Fruit fly (Drosophila melanogaster) whole organism, embryonic: Measurements from ENCODE around the gene CG9643.
A peak's percentile ranks its signal among the peaks of the same experiment; 100 is the strongest.

Experiments
- Abd-B ChIP-seq: fragments of 200-800 bp; sonication (Bioruptor generic); optimal IDR thresholded peaks from 2 replicates; lab custom pipeline; 2018; ENCODE audit warnings: missing biosample characterization, mild to moderate bottlenecking, missing genetic modification characterization, moderate library complexity
- Adf1 ChIP-seq: fragments of 200-800 bp; sonication (Bioruptor generic); IDR thresholded peaks from 2 replicates; pipeline ENCODE4 v1.3.6; 2022; ENCODE audit warnings: missing biosample characterization, missing genetic modification characterization
- Antp ChIP-seq: fragments of 200-800 bp; sonication (Bioruptor generic); optimal IDR thresholded peaks from 3 replicates; lab custom pipeline; 2016; ENCODE audit warnings: missing biosample characterization, missing genetic modification characterization
- Bteb2 ChIP-seq: fragments of 200-800 bp; sonication (Bioruptor generic); optimal IDR thresholded peaks from 2 replicates; lab custom pipeline; 2016; ENCODE audit warnings: missing biosample characterization, missing genetic modification characterization
- CG10274 ChIP-seq: fragments of 200-800 bp; sonication (Bioruptor generic); optimal IDR thresholded peaks from 3 replicates; lab custom pipeline; 2017; ENCODE audit warnings: missing biosample characterization, mild to moderate bottlenecking, missing genetic modification characterization
- CG11695 ChIP-seq: fragments of 200-800 bp; sonication (Bioruptor generic); IDR thresholded peaks from 3 replicates; pipeline ENCODE4 v1.3.6; 2022; ENCODE audit warnings: missing biosample characterization, missing genetic modification characterization
- CG11696 ChIP-seq: fragments of 200-800 bp; sonication (Bioruptor generic); IDR thresholded peaks from 2 replicates; pipeline ENCODE4 v1.3.6; 2022; ENCODE audit warnings: missing biosample characterization, missing genetic modification characterization
- CG12155 ChIP-seq: fragments of 200-800 bp; sonication (Bioruptor generic); optimal IDR thresholded peaks from 3 replicates; lab custom pipeline; 2016; ENCODE audit warnings: missing biosample characterization, missing genetic modification characterization
- CG12769 ChIP-seq: fragments of 200-800 bp; sonication (Bioruptor generic); optimal IDR thresholded peaks from 2 replicates; lab custom pipeline; 2019; ENCODE audit warnings: missing biosample characterization, mild to moderate bottlenecking, missing genetic modification characterization, moderate library complexity
- CG13775 ChIP-seq: fragments of 200-800 bp; sonication (Bioruptor generic); optimal IDR thresholded peaks from 3 replicates; lab custom pipeline; 2017; ENCODE audit warnings: missing biosample characterization, mild to moderate bottlenecking, missing genetic modification characterization
- CG16779 ChIP-seq: fragments of 200-800 bp; sonication (Bioruptor generic); IDR thresholded peaks from 2 replicates; pipeline ENCODE4 v1.3.6; 2022; ENCODE audit warnings: missing biosample characterization, missing genetic modification characterization
- CG16863 ChIP-seq: fragments of 200-800 bp; sonication (Bioruptor generic); optimal IDR thresholded peaks from 3 replicates; lab custom pipeline; 2016; ENCODE audit warnings: missing biosample characterization, missing genetic modification characterization
- CG17612 ChIP-seq: fragments of 200-800 bp; sonication (Bioruptor generic); IDR thresholded peaks from 2 replicates; pipeline ENCODE4 v1.3.6; 2022; ENCODE audit warnings: missing biosample characterization, missing genetic modification characterization
- CG31365 ChIP-seq: fragments of 200-800 bp; sonication (Bioruptor generic); optimal IDR thresholded peaks from 2 replicates; lab custom pipeline; 2018; ENCODE audit warnings: missing biosample characterization, mild to moderate bottlenecking, missing genetic modification characterization
- CG3838 ChIP-seq: fragments of 200-800 bp; sonication (Bioruptor generic); optimal IDR thresholded peaks from 3 replicates; lab custom pipeline; 2016; ENCODE audit warnings: missing biosample characterization, missing genetic modification characterization
- CG42726 ChIP-seq: fragments of 200-800 bp; sonication (Bioruptor generic); IDR thresholded peaks from 2 replicates; pipeline ENCODE4 v1.3.6; 2022; ENCODE audit warnings: missing biosample characterization, missing genetic modification characterization; ENCODE audit not compliant: partially characterized antibody
- CG5245 ChIP-seq: fragments of 200-800 bp; sonication (Bioruptor generic); optimal IDR thresholded peaks from 3 replicates; lab custom pipeline; 2016; ENCODE audit warnings: missing biosample characterization, missing genetic modification characterization
- CG6254 ChIP-seq: fragments of 200-800 bp; sonication (Bioruptor generic); optimal IDR thresholded peaks from 3 replicates; lab custom pipeline; 2017; ENCODE audit warnings: mild to moderate bottlenecking, missing biosample characterization, missing genetic modification reagents, missing genetic modification characterization
- CG7928 ChIP-seq: fragments of 200-800 bp; sonication (Bioruptor generic); optimal IDR thresholded peaks from 2 replicates; lab custom pipeline; 2017; ENCODE audit warnings: missing biosample characterization, mild to moderate bottlenecking, missing genetic modification characterization
- Dbx ChIP-seq: fragments of 200-800 bp; sonication (Bioruptor generic); IDR thresholded peaks from 3 replicates; pipeline ENCODE4 v1.3.6; 2022; ENCODE audit warnings: missing biosample characterization, missing genetic modification characterization
- Fer1 ChIP-seq: fragments of 200-800 bp; sonication (Bioruptor generic); optimal IDR thresholded peaks from 2 replicates; lab custom pipeline; 2017; ENCODE audit warnings: missing biosample characterization, mild to moderate bottlenecking, missing genetic modification characterization
- H2.0 ChIP-seq: fragments of 200-800 bp; sonication (Bioruptor generic); IDR thresholded peaks from 2 replicates; pipeline ENCODE4 v1.3.6; 2022; ENCODE audit warnings: missing biosample characterization, missing genetic modification characterization
- HLH54F ChIP-seq: fragments of 200-800 bp; sonication (Bioruptor generic); optimal IDR thresholded peaks from 3 replicates; lab custom pipeline; 2016; ENCODE audit warnings: missing biosample characterization, missing genetic modification characterization
- Hmr ChIP-seq: fragments of 200-800 bp; sonication (Bioruptor generic); optimal IDR thresholded peaks from 3 replicates; lab custom pipeline; 2017; ENCODE audit warnings: mild to moderate bottlenecking, missing biosample characterization, missing genetic modification reagents, missing genetic modification characterization
- Lhr ChIP-seq: fragments of 200-800 bp; sonication (Bioruptor generic); optimal IDR thresholded peaks from 3 replicates; lab custom pipeline; 2017; ENCODE audit warnings: mild to moderate bottlenecking, missing biosample characterization, missing genetic modification reagents, missing genetic modification characterization
- Nf-YA ChIP-seq: fragments of 200-800 bp; sonication (Bioruptor generic); IDR thresholded peaks from 2 replicates; pipeline ENCODE4 v1.3.6; 2022; ENCODE audit warnings: missing biosample characterization, missing genetic modification characterization
- Nf-YC ChIP-seq: fragments of 200-800 bp; optimal IDR thresholded peaks from 3 replicates; lab custom pipeline; 2019; ENCODE audit warnings: missing biosample characterization, mild to moderate bottlenecking, missing genetic modification characterization, moderate library complexity
- NfI ChIP-seq: fragments of 200-800 bp; sonication (Bioruptor generic); optimal IDR thresholded peaks from 3 replicates; lab custom pipeline; 2018; ENCODE audit warnings: missing biosample characterization, mild to moderate bottlenecking, missing genetic modification characterization, moderate library complexity
- Sry-β ChIP-seq: fragments of 200-800 bp; sonication (Bioruptor generic); optimal IDR thresholded peaks from 2 replicates; lab custom pipeline; 2018; ENCODE audit warnings: missing biosample characterization, mild to moderate bottlenecking, missing genetic modification characterization, moderate library complexity
- ara ChIP-seq: fragments of 200-800 bp; sonication (Bioruptor generic); IDR thresholded peaks from 2 replicates; pipeline ENCODE4 v1.3.6; 2022; ENCODE audit warnings: missing biosample characterization, missing genetic modification characterization
- bigmax ChIP-seq: fragments of 200-800 bp; sonication (Bioruptor generic); optimal IDR thresholded peaks from 2 replicates; lab custom pipeline; 2018; ENCODE audit warnings: missing biosample characterization, mild to moderate bottlenecking, missing genetic modification characterization
- cato ChIP-seq: fragments of 200-800 bp; sonication (Bioruptor generic); optimal IDR thresholded peaks from 2 replicates; lab custom pipeline; 2016; ENCODE audit warnings: missing biosample characterization, missing genetic modification characterization, borderline replicate concordance
- chinmo ChIP-seq: fragments of 200-800 bp; sonication (Bioruptor generic); IDR thresholded peaks from 4 replicates; pipeline ENCODE4 v1.3.6; 2022; ENCODE audit warnings: missing biosample characterization, missing genetic modification characterization; ENCODE audit not compliant: partially characterized antibody
- chm ChIP-seq: fragments of 200-800 bp; sonication (Bioruptor generic); IDR thresholded peaks from 2 replicates; pipeline ENCODE4 v1.3.6; 2022; ENCODE audit warnings: missing biosample characterization, missing genetic modification characterization
- crp ChIP-seq, 2 experiments: fragments of 200-800 bp; sonication (Bioruptor generic); optimal IDR thresholded peaks; 2 replicates in 1 of 2; 3 replicates in 1 of 2; lab custom pipeline; 2017; ENCODE audit warnings: missing biosample characterization in 2 of 2, missing genetic modification characterization in 2 of 2, mild to moderate bottlenecking in 1 of 2, moderate library complexity in 1 of 2
- dati ChIP-seq: fragments of 200-800 bp; sonication (Bioruptor generic); IDR thresholded peaks from 2 replicates; pipeline ENCODE4 v1.3.6; 2022; ENCODE audit warnings: missing biosample characterization, missing genetic modification characterization
- fd3F ChIP-seq: fragments of 200-800 bp; sonication (Bioruptor generic); optimal IDR thresholded peaks from 2 replicates; lab custom pipeline; 2018; ENCODE audit warnings: missing biosample characterization, mild to moderate bottlenecking, missing genetic modification characterization, moderate library complexity
- fru ChIP-seq: fragments of >200 bp; optimal IDR thresholded peaks from 2 replicates; lab custom pipeline; 2017
- grau ChIP-seq: fragments of 200-800 bp; optimal IDR thresholded peaks from 3 replicates; lab custom pipeline; 2019; ENCODE audit warnings: missing biosample characterization, mild to moderate bottlenecking, missing genetic modification characterization, moderate library complexity
- inv ChIP-seq: fragments of 200-800 bp; sonication (Bioruptor generic); IDR thresholded peaks from 2 replicates; pipeline ENCODE4 v1.3.6; 2022; ENCODE audit warnings: missing biosample characterization, missing genetic modification characterization; ENCODE audit not compliant: partially characterized antibody
- kay ChIP-seq: fragments of 200-800 bp; sonication (Bioruptor generic); optimal IDR thresholded peaks from 2 replicates; lab custom pipeline; 2016; ENCODE audit warnings: missing biosample characterization, missing genetic modification characterization
- nau ChIP-seq: fragments of 200-800 bp; sonication (Bioruptor generic); optimal IDR thresholded peaks from 3 replicates; lab custom pipeline; 2017; ENCODE audit warnings: missing biosample characterization, mild to moderate bottlenecking, missing genetic modification characterization, missing genetic modification reagents
- nom ChIP-seq: fragments of 200-800 bp; sonication (Bioruptor generic); optimal IDR thresholded peaks from 2 replicates; lab custom pipeline; 2017; ENCODE audit warnings: missing biosample characterization, missing genetic modification characterization, mild to moderate bottlenecking, moderate library complexity, missing genetic modification reagents
- pnt ChIP-seq: fragments of 200-800 bp; sonication (Bioruptor generic); optimal IDR thresholded peaks from 3 replicates; lab custom pipeline; 2016; ENCODE audit warnings: missing biosample characterization, missing genetic modification characterization
- pum ChIP-seq: fragments of 200-800 bp; sonication (Bioruptor generic); optimal IDR thresholded peaks from 2 replicates; lab custom pipeline; 2016; ENCODE audit warnings: missing biosample characterization, missing genetic modification characterization
- ranshi ChIP-seq: fragments of 200-800 bp; sonication (Bioruptor generic); IDR thresholded peaks from 2 replicates; pipeline ENCODE4 v1.3.6; 2022; ENCODE audit warnings: missing biosample characterization, missing genetic modification characterization
- sc ChIP-seq, 3 experiments: fragments of >200 bp in 2 of 3; fragments of 200-800 bp in 1 of 3; sonication (Bioruptor generic) in 1 of 3; optimal IDR thresholded peaks; 2 replicates in 2 of 3; 3 replicates in 1 of 3; lab custom pipeline; 2017; ENCODE audit warnings: mild to moderate bottlenecking in 1 of 3, missing biosample characterization in 1 of 3, missing genetic modification characterization in 1 of 3, missing genetic modification reagents in 1 of 3
- usp ChIP-seq: fragments of >200 bp; optimal IDR thresholded peaks from 2 replicates; lab custom pipeline; 2017; ENCODE audit warnings: missing biosample characterization, missing genetic modification characterization
- zen ChIP-seq: fragments of 200-800 bp; sonication (Bioruptor generic); optimal IDR thresholded peaks from 3 replicates; lab custom pipeline; 2018; ENCODE audit warnings: missing biosample characterization, mild to moderate bottlenecking, missing genetic modification characterization, moderate library complexity

The CG9643 gene

dm6 chr2L:2972439-2972936 is 6.6 kb downstream of the CG9643 start, which contains the start of the genes Rrp1 and gammaTub23C (continued):
- peak; percentile 83 for TF ChIP-seq Dbx (GFP tag; lab: Robert Waterston, UW)
- TF ChIP-seq chm (GFP tag; lab: Robert Waterston, UW), result 0 out of 2 replicates have a peak, but pooled peaks have one; percentile 12
- no peak for TF ChIP-seq nau (GFP tag; lab: Kevin White, UChicago)
- TF ChIP-seq Hmr (GFP tag; lab: Kevin White, UChicago), result peak; percentile 91
- TF ChIP-seq inv (GFP tag; lab: Robert Waterston, UW), result no peak
- TF ChIP-seq NfI, result peak; percentile 90
- peak; percentile 68 for TF ChIP-seq CG7928 (GFP tag; lab: Kevin White, UChicago)
- TF ChIP-seq crp (GFP tag; optimal IDR thresholded peaks at IDR 0.05; lab: Kevin White, UChicago), result peak in 1 of 2 experiments; percentile 63
- no peak; the same call in 1 of the 2 replicates for TF ChIP-seq Adf1 (GFP tag; lab: Robert Waterston, UW)
- TF ChIP-seq kay (GFP tag; lab: Kevin White, UChicago), result peak; percentile 83
- TF ChIP-seq CG11696 (GFP tag; lab: Robert Waterston, UW), result 0 out of 2 replicates have a peak, but pooled peaks have one; percentile 38
- peak; percentile 92 for TF ChIP-seq cato (GFP tag; lab: Kevin White, UChicago)
- peak; percentile 74 for TF ChIP-seq pum
- no peak for TF ChIP-seq fru (lab: Kevin White, UChicago)
- TF ChIP-seq CG11695 (GFP tag; lab: Robert Waterston, UW), result peak; percentile 86
- peak; percentile 81 for TF ChIP-seq zen (tag; lab: Kevin White, UChicago)
- TF ChIP-seq nom (GFP tag; lab: Kevin White, UChicago), result peak; percentile 84
- no peak for TF ChIP-seq CG42726 (GFP tag; lab: Robert Waterston, UW)
- TF ChIP-seq Nf-YA (GFP tag; lab: Robert Waterston, UW), result no peak
- peak; percentile 83 for TF ChIP-seq fd3F (GFP tag; lab: Kevin White, UChicago)
- TF ChIP-seq CG12155 (GFP tag; lab: Kevin White, UChicago), result peak; percentile 89
- peak; percentile 78 for TF ChIP-seq ara (GFP tag; lab: Robert Waterston, UW)
- TF ChIP-seq CG16863, result peak; percentile 44
- TF ChIP-seq pnt (GFP tag; lab: Kevin White, UChicago), result peak; percentile 63
- peak; percentile 67 for TF ChIP-seq Bteb2 (GFP tag; lab: Kevin White, UChicago)
- peak; percentile 76 for TF ChIP-seq CG10274
- TF ChIP-seq CG5245 (GFP tag; lab: Kevin White, UChicago), result peak; percentile 78
- TF ChIP-seq CG17612, result peak; percentile 25; the same call in 1 of the 2 replicates
- peak; percentile 84 for TF ChIP-seq Nf-YC (tag; lab: Kevin White, UChicago)
- TF ChIP-seq CG12769 (tag; lab: Kevin White, UChicago), result no peak
- peak; percentile 72 for TF ChIP-seq CG3838 (GFP tag; lab: Kevin White, UChicago)
- no peak for TF ChIP-seq sc (optimal IDR thresholded peaks at IDR 0.05; lab: Kevin White, UChicago)
- TF ChIP-seq sc (GFP tag; optimal IDR thresholded peaks at IDR 0.05; lab: Kevin White, UChicago), result peak; percentile 92
- TF ChIP-seq Fer1 (GFP tag; lab: Kevin White, UChicago), result peak; percentile 90
- peak; percentile 81 for TF ChIP-seq H2.0 (GFP tag; lab: Robert Waterston, UW)
- no peak for TF ChIP-seq CG16779 (GFP tag; lab: Robert Waterston, UW)
- TF ChIP-seq chinmo (GFP tag; lab: Robert Waterston, UW), result no peak
- TF ChIP-seq CG31365 (tag; lab: Kevin White, UChicago), result peak; percentile 41
- no peak for TF ChIP-seq usp
- TF ChIP-seq bigmax, result no peak
- peak; percentile 96 for TF ChIP-seq CG13775 (GFP tag; lab: Kevin White, UChicago)
- peak; percentile 80 for TF ChIP-seq ranshi (GFP tag; lab: Robert Waterston, UW)
- peak; percentile 93 for TF ChIP-seq Abd-B (GFP tag; lab: Kevin White, UChicago)
- TF ChIP-seq CG6254 (GFP tag; lab: Kevin White, UChicago), result peak; percentile 77
- TF ChIP-seq Sry-β (GFP tag; lab: Kevin White, UChicago), result peak; percentile 61
- TF ChIP-seq Antp, result peak; percentile 56
- TF ChIP-seq Lhr (GFP tag; lab: Kevin White, UChicago), result peak; percentile 74
- peak; percentile 91 for TF ChIP-seq grau (tag; lab: Kevin White, UChicago)
- no peak for TF ChIP-seq dati (GFP tag; lab: Robert Waterston, UW)
- TF ChIP-seq HLH54F, result peak; percentile 81
